Worm (Caenorhabditis elegans) whole organism, young adult: ENCODE measurements around the gene gpx-6.

ENCODE experiments used
- C17E4.6 ChIP-seq: fragments of 200-800 bp; sonication (Bioruptor generic); IDR thresholded peaks from 2 replicates; pipeline ENCODE4 v1.3.6; 2022; ENCODE audit warnings: missing genetic modification reagents, missing genetic modification characterization, missing compliant biosample characterization
- F55B11.4 ChIP-seq: sonication (generic microtip); optimal IDR thresholded peaks from 2 replicates; lab custom pipeline; 2016; ENCODE audit warnings: missing compliant biosample characterization, missing genetic modification characterization, borderline replicate concordance; ENCODE audit not compliant: insufficient read depth
- T07F8.4 ChIP-seq: sonication (generic microtip); optimal IDR thresholded peaks from 2 replicates; lab custom pipeline; 2016; ENCODE audit warnings: mild to moderate bottlenecking, missing genetic modification characterization, moderate library complexity, missing compliant biosample characterization
- attf-5 ChIP-seq: fragments of 200-800 bp; sonication (Bioruptor generic); optimal IDR thresholded peaks from 2 replicates; lab custom pipeline; 2018; ENCODE audit warnings: mild to moderate bottlenecking, missing genetic modification characterization, missing compliant biosample characterization
- attf-6 ChIP-seq: fragments of 200-800 bp; sonication (Bioruptor generic); IDR thresholded peaks from 2 replicates; pipeline ENCODE4 v1.3.6; 2022; ENCODE audit warnings: missing genetic modification reagents, missing genetic modification characterization, missing compliant biosample characterization
- ceh-40 ChIP-seq: fragments of 200-800 bp; sonication (Bioruptor generic); IDR thresholded peaks from 2 replicates; pipeline ENCODE4 v1.3.6; 2022; ENCODE audit warnings: missing genetic modification characterization, missing compliant biosample characterization
- chd-7 ChIP-seq: sonication (generic microtip); optimal IDR thresholded peaks from 2 replicates; lab custom pipeline; 2016; ENCODE audit warnings: mild to moderate bottlenecking, missing genetic modification characterization, moderate library complexity, missing compliant biosample characterization
- fkh-3 ChIP-seq: sonication (generic microtip); optimal IDR thresholded peaks from 2 replicates; lab custom pipeline; 2016; ENCODE audit warnings: mild to moderate bottlenecking, missing genetic modification characterization, missing compliant biosample characterization
- madf-6 ChIP-seq: fragments of 200-800 bp; sonication (Bioruptor generic); IDR thresholded peaks from 2 replicates; pipeline ENCODE4 v1.3.6; 2022; ENCODE audit warnings: missing genetic modification reagents, missing genetic modification characterization, missing compliant biosample characterization
- pha-4 ChIP-seq: fragments of 150-350 bp; sonication (generic microtip); optimal IDR thresholded peaks from 2 replicates; lab custom pipeline; 2014; ENCODE audit warnings: missing biosample characterization, missing genetic modification reagents, missing genetic modification characterization
- unc-130 ChIP-seq: sonication (generic microtip); optimal IDR thresholded peaks from 2 replicates; lab custom pipeline; 2016; ENCODE audit warnings: missing genetic modification reagents, missing genetic modification characterization, missing compliant biosample characterization
- unc-62 ChIP-seq: fragments of 150-350 bp; optimal IDR thresholded peaks from 2 replicates; lab custom pipeline; 2014; ENCODE audit warnings: missing biosample characterization, missing genetic modification reagents, missing genetic modification characterization
- ztf-28 ChIP-seq: fragments of 200-800 bp; sonication (Bioruptor generic); IDR thresholded peaks from 2 replicates; pipeline ENCODE4 v1.3.6; 2022; ENCODE audit warnings: missing genetic modification reagents, missing genetic modification characterization, missing compliant biosample characterization
- ztf-3 ChIP-seq: fragments of 200-800 bp; sonication (Bioruptor generic); optimal IDR thresholded peaks from 2 replicates; lab custom pipeline; 2018; ENCODE audit warnings: mild to moderate bottlenecking, missing genetic modification characterization, missing compliant biosample characterization

DNA sequence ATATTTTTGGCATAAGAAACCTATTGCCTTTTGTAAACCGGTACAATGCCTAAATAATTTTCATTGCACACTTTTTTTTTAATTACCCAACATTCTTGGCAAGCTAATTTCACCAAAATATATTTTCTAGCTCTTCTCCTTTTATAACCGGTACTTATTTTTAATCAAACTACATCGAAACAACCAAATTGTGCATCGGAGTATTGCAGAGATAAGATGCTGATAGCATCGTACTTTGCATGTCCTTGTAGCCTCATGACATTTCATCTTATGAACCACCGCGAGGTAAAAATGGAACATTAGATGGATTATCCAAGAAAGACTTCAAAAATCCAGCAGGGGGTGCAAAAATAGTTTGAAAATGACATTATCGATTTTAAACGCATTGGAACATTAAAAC lies 33.2 kb downstream of the gpx-6 start:
- no peak for TF ChIP-seq unc-62 (GFP tag; lab: Kevin White, UChicago)
- TF ChIP-seq fkh-3 (tag; lab: Kevin White, UChicago) = no peak
- TF ChIP-seq C17E4.6 (GFP tag; lab: Robert Waterston, UW) = no peak
- TF ChIP-seq unc-130 = no peak
- no peak for TF ChIP-seq ceh-40 (GFP tag; lab: Robert Waterston, UW)
- no peak for TF ChIP-seq F55B11.4
- TF ChIP-seq ztf-3 (GFP tag; lab: Kevin White, UChicago) = no peak
- TF ChIP-seq madf-6 (GFP tag; lab: Robert Waterston, UW) = no peak
- no peak for TF ChIP-seq attf-5 (GFP tag; lab: Kevin White, UChicago)
- TF ChIP-seq T07F8.4 (tag; lab: Kevin White, UChicago) = no peak
- TF ChIP-seq ztf-28 (GFP tag; lab: Robert Waterston, UW) = no peak
- TF ChIP-seq pha-4 (tag; lab: Kevin White, UChicago) = no peak
- TF ChIP-seq chd-7 (tag; lab: Kevin White, UChicago) = no peak
- no peak for TF ChIP-seq attf-6 (GFP tag; lab: Robert Waterston, UW)
